Worm (Caenorhabditis elegans) whole organism, mixed stage, embryonic: ENCODE measurements around the gene srx-62.

Source experiments
- ceh-83 ChIP-seq: fragments of 200-800 bp; sonication (Bioruptor generic); optimal IDR thresholded peaks from 2 replicates; lab custom pipeline; 2018; ENCODE audit warnings: mild to moderate bottlenecking, missing genetic modification characterization, missing compliant biosample characterization
- ces-1 ChIP-seq: fragments of 150-350 bp; optimal IDR thresholded peaks from 2 replicates; lab custom pipeline; 2014; ENCODE audit warnings: missing biosample characterization, missing genetic modification reagents, missing genetic modification characterization
- cnd-1 ChIP-seq: fragments of 200-800 bp; sonication (Bioruptor generic); optimal IDR thresholded peaks from 2 replicates; lab custom pipeline; 2018; ENCODE audit warnings: mild to moderate bottlenecking, missing genetic modification characterization, missing compliant biosample characterization
- elt-3 ChIP-seq: fragments of 150-350 bp; optimal IDR thresholded peaks from 2 replicates; lab custom pipeline; 2014; ENCODE audit warnings: missing biosample characterization, missing genetic modification characterization
- hlh-1 ChIP-seq: fragments of 150-350 bp; optimal IDR thresholded peaks from 2 replicates; lab custom pipeline; 2014; ENCODE audit warnings: missing biosample characterization, missing genetic modification reagents, missing genetic modification characterization
- lin-13 ChIP-seq: fragments of 150-350 bp; optimal IDR thresholded peaks from 2 replicates; lab custom pipeline; 2014; ENCODE audit warnings: missing biosample characterization, missing genetic modification characterization
- mep-1 ChIP-seq: fragments of 150-350 bp; optimal IDR thresholded peaks from 2 replicates; lab custom pipeline; 2017; ENCODE audit warnings: missing biosample characterization, missing genetic modification reagents, missing genetic modification characterization, inconsistent platforms
- nhr-12 ChIP-seq: fragments of 150-350 bp; optimal IDR thresholded peaks from 2 replicates; lab custom pipeline; 2014; ENCODE audit warnings: missing biosample characterization, missing genetic modification characterization
- nhr-76 ChIP-seq: sonication (generic microtip); optimal IDR thresholded peaks from 2 replicates; lab custom pipeline; 2017; ENCODE audit warnings: missing biosample characterization, missing genetic modification characterization
- pha-4 ChIP-seq: fragments of 150-350 bp; optimal IDR thresholded peaks from 2 replicates; lab custom pipeline; 2018; ENCODE audit warnings: missing biosample characterization, missing genetic modification reagents, missing genetic modification characterization
- snpc-4 ChIP-seq: fragments of 150-350 bp; optimal IDR thresholded peaks from 2 replicates; lab custom pipeline; 2014; ENCODE audit warnings: missing biosample characterization, missing genetic modification characterization
- unc-39 ChIP-seq: fragments of 150-350 bp; optimal IDR thresholded peaks from 2 replicates; lab custom pipeline; 2014; ENCODE audit warnings: missing biosample characterization, missing genetic modification characterization
- unc-62 ChIP-seq: fragments of 150-350 bp; optimal IDR thresholded peaks from 2 replicates; lab custom pipeline; 2014; ENCODE audit warnings: missing biosample characterization, missing genetic modification reagents, missing genetic modification characterization
- ztf-11 ChIP-seq: fragments of 150-350 bp; optimal IDR thresholded peaks from 2 replicates; lab custom pipeline; 2014; ENCODE audit warnings: missing biosample characterization, missing genetic modification characterization

- TF ChIP-seq mep-1 (tag; lab: Kevin White, UChicago) = no peak
- no peak for TF ChIP-seq snpc-4 (tag; lab: Kevin White, UChicago)
- TF ChIP-seq ceh-83 (GFP tag; lab: Kevin White, UChicago) = no peak
- no peak for TF ChIP-seq lin-13 (tag; lab: Kevin White, UChicago)
- TF ChIP-seq nhr-12 = no peak
- TF ChIP-seq unc-39 (tag; lab: Kevin White, UChicago) = no peak
- TF ChIP-seq nhr-76 (tag; lab: Kevin White, UChicago) = no peak
- TF ChIP-seq unc-62 (GFP tag; lab: Kevin White, UChicago) = no peak
- no peak for TF ChIP-seq pha-4 (tag; lab: Kevin White, UChicago)
- no peak for TF ChIP-seq cnd-1 (tag; lab: Kevin White, UChicago)
- TF ChIP-seq ces-1 (GFP tag; lab: Kevin White, UChicago) = no peak
- no peak for TF ChIP-seq hlh-1 (tag; lab: Kevin White, UChicago)
- no peak for TF ChIP-seq elt-3
- TF ChIP-seq ztf-11 (tag; lab: Kevin White, UChicago) = no peak
These were observed 14.1 kb downstream of the srx-62 start, which contains the start of gene nlp-30 for ce11 chrV:3981680-3982079.
